Fruit fly (Drosophila melanogaster) whole organism, wandering third instar larva: ENCODE results near the gene Nedd8.

Source experiments
- Abd-B ChIP-seq: fragments of >200 bp; optimal IDR thresholded peaks from 2 replicates; lab custom pipeline; 2017; ENCODE audit warnings: missing biosample characterization, missing genetic modification characterization
- CG32264 ChIP-seq: fragments of 200-800 bp; sonication (Bioruptor generic); optimal IDR thresholded peaks from 2 replicates; lab custom pipeline; 2016; ENCODE audit warnings: missing biosample characterization, missing genetic modification characterization
- CG9705 ChIP-seq: fragments of 200-800 bp; sonication (Bioruptor generic); optimal IDR thresholded peaks from 2 replicates; lab custom pipeline; 2018; ENCODE audit warnings: missing biosample characterization, mild to moderate bottlenecking, missing genetic modification characterization
- CrebA ChIP-seq: fragments of 200-800 bp; sonication (Bioruptor generic); optimal IDR thresholded peaks from 2 replicates; lab custom pipeline; 2016; ENCODE audit warnings: missing biosample characterization, mild to moderate bottlenecking, missing genetic modification characterization, borderline replicate concordance
- Dfd ChIP-seq: fragments of >200 bp; optimal IDR thresholded peaks from 2 replicates; lab custom pipeline; 2017; ENCODE audit warnings: missing biosample characterization, missing genetic modification characterization
- Dif ChIP-seq: fragments of 200-275, 200-300 bp; sonication (Bioruptor generic); optimal IDR thresholded peaks from 2 replicates; lab custom pipeline; 2018; ENCODE audit warnings: missing biosample characterization, missing genetic modification characterization; ENCODE audit not compliant: partially characterized antibody
- GATAd ChIP-seq: sonication (Bioruptor generic); optimal IDR thresholded peaks from 2 replicates; lab custom pipeline; 2016; ENCODE audit warnings: missing biosample characterization, missing genetic modification characterization
- HLH106 ChIP-seq: fragments of 200-800 bp; optimal IDR thresholded peaks from 3 replicates; lab custom pipeline; 2019; ENCODE audit warnings: missing biosample characterization, mild to moderate bottlenecking, missing genetic modification characterization, moderate library complexity
- Hnf4 ChIP-seq: fragments of 200-800 bp; sonication (Bioruptor generic); optimal IDR thresholded peaks from 2 replicates; lab custom pipeline; 2016; ENCODE audit warnings: missing biosample characterization, mild to moderate bottlenecking, missing genetic modification characterization
- Hr78 ChIP-seq: fragments of >200 bp; optimal IDR thresholded peaks from 2 replicates; lab custom pipeline; 2017; ENCODE audit warnings: missing biosample characterization, missing genetic modification characterization
- Hr83 ChIP-seq: fragments of 200-300 bp; sonication (Bioruptor generic); optimal IDR thresholded peaks from 2 replicates; lab custom pipeline; 2016; ENCODE audit warnings: missing biosample characterization, mild to moderate bottlenecking, missing genetic modification characterization, moderate library complexity; ENCODE audit not compliant: poor library complexity, severe bottlenecking
- Jra ChIP-seq: sonication (Bioruptor generic); optimal IDR thresholded peaks from 2 replicates; lab custom pipeline; 2016; ENCODE audit warnings: missing biosample characterization, missing genetic modification characterization
- Myc ChIP-seq: fragments of >200 bp; optimal IDR thresholded peaks from 2 replicates; lab custom pipeline; 2017
- N ChIP-seq: fragments of >200 bp; optimal IDR thresholded peaks from 2 replicates; lab custom pipeline; 2018; ENCODE audit warnings: missing biosample characterization, missing external identifiers, missing genetic modification characterization
- OdsH ChIP-seq: fragments of 200-800 bp; sonication (Bioruptor generic); optimal IDR thresholded peaks from 2 replicates; lab custom pipeline; 2016; ENCODE audit warnings: missing biosample characterization, mild to moderate bottlenecking, missing genetic modification characterization
- Rel ChIP-seq, 2 experiments: fragments of 200-800 bp; sonication (Bioruptor generic) in 1 of 2; optimal IDR thresholded peaks; 2 replicates in 1 of 2; 3 replicates in 1 of 2; lab custom pipeline; 2016 to 2019; ENCODE audit warnings: mild to moderate bottlenecking in 2 of 2, missing biosample characterization in 2 of 2, missing genetic modification characterization in 2 of 2, moderate library complexity in 1 of 2
- Sp1 ChIP-seq: fragments of 200-800 bp; sonication (Bioruptor generic); optimal IDR thresholded peaks from 3 replicates; lab custom pipeline; 2019; ENCODE audit warnings: missing biosample characterization, mild to moderate bottlenecking, missing genetic modification characterization, moderate library complexity
- br ChIP-seq: fragments of 200-800 bp; sonication (Bioruptor generic); optimal IDR thresholded peaks from 2 replicates; lab custom pipeline; 2016; ENCODE audit warnings: missing biosample characterization, missing genetic modification characterization
- brk ChIP-seq: fragments of 200-800 bp; sonication (Bioruptor generic); optimal IDR thresholded peaks from 2 replicates; lab custom pipeline; 2016; ENCODE audit warnings: missing biosample characterization, mild to moderate bottlenecking, missing genetic modification characterization
- dl ChIP-seq, 2 experiments: fragments of 175-275, 200-275 bp in 1 of 2; fragments of 200-275 bp in 1 of 2; sonication (Bioruptor generic); optimal IDR thresholded peaks; lab custom pipeline; 2018; ENCODE audit warnings: mild to moderate bottlenecking in 2 of 2, missing biosample characterization in 2 of 2, missing genetic modification characterization in 2 of 2, moderate library complexity in 2 of 2; ENCODE audit not compliant: partially characterized antibody in 2 of 2, insufficient read depth in 1 of 2
- dmrt93B ChIP-seq: fragments of 200-800 bp; sonication (Bioruptor generic); optimal IDR thresholded peaks from 2 replicates; lab custom pipeline; 2018; ENCODE audit warnings: missing biosample characterization, mild to moderate bottlenecking, missing genetic modification characterization
- dsf ChIP-seq: sonication (Bioruptor generic); optimal IDR thresholded peaks from 2 replicates; lab custom pipeline; 2016; ENCODE audit warnings: missing biosample characterization, missing genetic modification characterization, borderline replicate concordance
- ey ChIP-seq: fragments of 200-800 bp; sonication (Bioruptor generic); optimal IDR thresholded peaks from 2 replicates; lab custom pipeline; 2016; ENCODE audit warnings: missing biosample characterization, missing genetic modification characterization
- foxo ChIP-seq, 2 experiments: fragments of 200-800 bp; sonication (Bioruptor generic); optimal IDR thresholded peaks; 2 replicates in 1 of 2; 3 replicates in 1 of 2; lab custom pipeline; 2016 to 2017; ENCODE audit warnings: missing biosample characterization in 2 of 2, missing genetic modification characterization in 2 of 2
- fru ChIP-seq: fragments of 200-800 bp; sonication (Bioruptor generic); optimal IDR thresholded peaks from 3 replicates; lab custom pipeline; 2016; ENCODE audit warnings: missing biosample characterization, mild to moderate bottlenecking, missing genetic modification characterization
- h ChIP-seq: fragments of 200-800 bp; sonication (Bioruptor generic); optimal IDR thresholded peaks from 3 replicates; lab custom pipeline; 2016; ENCODE audit warnings: missing biosample characterization, mild to moderate bottlenecking, missing genetic modification characterization
- lola ChIP-seq: fragments of >200 bp; optimal IDR thresholded peaks from 2 replicates; lab custom pipeline; 2017; ENCODE audit warnings: missing biosample characterization, missing genetic modification characterization
- psq ChIP-seq: fragments of 200-800 bp; sonication (Bioruptor generic); optimal IDR thresholded peaks from 3 replicates; lab custom pipeline; 2017; ENCODE audit warnings: missing biosample characterization, mild to moderate bottlenecking, missing genetic modification characterization, moderate library complexity
- rgr ChIP-seq: fragments of 200-800 bp; sonication (Bioruptor generic); optimal IDR thresholded peaks from 3 replicates; lab custom pipeline; 2016; ENCODE audit warnings: missing biosample characterization, mild to moderate bottlenecking, missing genetic modification characterization
- sage ChIP-seq: fragments of 200-800 bp; sonication (Bioruptor generic); optimal IDR thresholded peaks from 2 replicates; lab custom pipeline; 2016; ENCODE audit warnings: missing biosample characterization, mild to moderate bottlenecking, missing genetic modification characterization
- sv ChIP-seq: fragments of 200-800 bp; sonication (Bioruptor generic); optimal IDR thresholded peaks from 3 replicates; lab custom pipeline; 2016; ENCODE audit warnings: missing biosample characterization, missing genetic modification characterization
- tai ChIP-seq: sonication (Bioruptor generic); optimal IDR thresholded peaks from 2 replicates; lab custom pipeline; 2016; ENCODE audit warnings: missing biosample characterization, missing genetic modification characterization
- usp ChIP-seq: fragments of >200 bp; optimal IDR thresholded peaks from 2 replicates; lab custom pipeline; 2017; ENCODE audit warnings: missing biosample characterization, missing genetic modification characterization
- woc ChIP-seq: sonication (Bioruptor generic); optimal IDR thresholded peaks from 2 replicates; lab custom pipeline; 2016; ENCODE audit warnings: missing biosample characterization, mild to moderate bottlenecking, missing genetic modification characterization

Nedd8 gene

dm6 chr2L:18955666-18956065 lies 4.0 kb upstream of the Nedd8 start:
- no peak for TF ChIP-seq tai (GFP tag; lab: Kevin White, UChicago)
- TF ChIP-seq Myc (lab: Kevin White, UChicago), result no peak
- no peak for TF ChIP-seq dsf (GFP tag; lab: Kevin White, UChicago)
- TF ChIP-seq Dfd (GFP tag; lab: Kevin White, UChicago), result no peak
- TF ChIP-seq ey (GFP tag; lab: Kevin White, UChicago), result no peak
- no peak for TF ChIP-seq woc (GFP tag; lab: Kevin White, UChicago)
- no peak for TF ChIP-seq OdsH
- TF ChIP-seq fru (GFP tag; lab: Kevin White, UChicago), result no peak
- TF ChIP-seq br, result no peak
- no peak for TF ChIP-seq CrebA (GFP tag; lab: Kevin White, UChicago)
- no peak for TF ChIP-seq N (GFP tag; lab: Kevin White, UChicago)
- no peak for TF ChIP-seq sage
- no peak for TF ChIP-seq HLH106 (tag; lab: Kevin White, UChicago)
- TF ChIP-seq Sp1 (GFP tag; lab: Kevin White, UChicago), result no peak
- TF ChIP-seq brk, result no peak
- TF ChIP-seq rgr (GFP tag; lab: Kevin White, UChicago), result no peak
- no peak for TF ChIP-seq dmrt93B (GFP tag; lab: Kevin White, UChicago)
- no peak for TF ChIP-seq Hr78

dm6 chr2L:18954255-18954715 lies 2.6 kb upstream of the Nedd8 start, which contains the start of gene CG10621:
CG10621 (minus strand) TSS chr2L:18954431.
- no peak for TF ChIP-seq CG32264 (GFP tag; lab: Kevin White, UChicago)
- TF ChIP-seq tai (GFP tag; lab: Kevin White, UChicago), result no peak
- no peak for TF ChIP-seq brk
- TF ChIP-seq GATAd (GFP tag; lab: Kevin White, UChicago), result no peak
- TF ChIP-seq Dif (GFP tag; lab: Kevin White, UChicago), result peak; percentile 18
- TF ChIP-seq sv, result no peak
- TF ChIP-seq Hr83 (GFP tag; lab: Kevin White, UChicago), result peak; percentile 19
- TF ChIP-seq Hnf4 (GFP tag; lab: Kevin White, UChicago), result peak; percentile 65
- TF ChIP-seq br, result peak; percentile 65
- TF ChIP-seq Rel (GFP tag; optimal IDR thresholded peaks at IDR 0.05; lab: Kevin White, UChicago), result peak; percentile 37
- TF ChIP-seq Rel (tag; optimal IDR thresholded peaks at IDR 0.05; lab: Kevin White, UChicago), result peak; percentile 68
- TF ChIP-seq dl (GFP tag; optimal IDR thresholded peaks at IDR 0.05; lab: Kevin White, UChicago; ENCODE audit: insufficient read depth in 1 of 2, partially characterized antibody in 2 of 2), result no peak
- TF ChIP-seq woc (GFP tag; lab: Kevin White, UChicago), result no peak
- TF ChIP-seq lola (GFP tag; lab: Kevin White, UChicago), result no peak
- no peak for TF ChIP-seq Sp1 (GFP tag; lab: Kevin White, UChicago)
- no peak for TF ChIP-seq Abd-B (GFP tag; lab: Kevin White, UChicago)
- TF ChIP-seq HLH106 (tag; lab: Kevin White, UChicago), result no peak
- TF ChIP-seq h, result peak; percentile 34
- no peak for TF ChIP-seq psq
- TF ChIP-seq Jra (GFP tag; lab: Kevin White, UChicago), result no peak
- peak; percentile 18 for TF ChIP-seq sage
- no peak for TF ChIP-seq Hr78
- no peak for TF ChIP-seq CG9705 (GFP tag; lab: Kevin White, UChicago)
- no peak for TF ChIP-seq usp (GFP tag; lab: Kevin White, UChicago)
- TF ChIP-seq dsf (GFP tag; lab: Kevin White, UChicago), result no peak
- TF ChIP-seq, all 38 proteins: peak for 7

DNA sequence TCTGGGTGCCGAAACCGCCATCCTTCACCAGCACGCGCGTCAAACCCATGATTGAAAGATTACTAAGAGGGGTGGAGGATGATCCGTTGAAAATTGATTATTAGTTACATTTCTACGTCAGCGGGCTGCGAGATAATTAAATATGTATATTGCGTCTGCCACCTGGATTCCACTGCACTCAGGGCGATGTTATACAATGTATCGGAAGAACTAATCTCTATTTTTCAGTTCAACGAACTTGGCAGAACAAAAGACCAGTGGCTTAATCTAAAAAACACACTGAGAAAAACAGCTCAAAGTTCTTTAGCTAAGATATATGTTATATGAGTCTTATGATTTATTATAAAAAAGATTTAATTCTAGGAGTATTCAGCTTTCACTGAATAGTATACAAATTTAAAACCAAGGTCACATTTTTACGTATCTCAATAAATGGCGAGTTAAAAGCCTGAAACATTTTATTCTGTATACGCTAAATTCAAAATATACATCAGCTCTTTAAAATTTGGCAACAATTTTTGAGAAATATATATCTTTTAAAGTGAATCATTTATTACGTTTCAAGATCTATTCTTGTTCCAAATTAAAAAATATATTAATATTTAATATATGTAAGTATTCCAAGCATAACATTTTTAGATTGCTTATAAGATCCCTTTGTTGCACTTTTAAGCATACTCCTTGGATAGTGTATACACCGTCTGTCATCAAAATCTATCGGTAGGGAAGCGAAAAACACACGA lies 2.0 kb upstream of the Nedd8 start:
- TF ChIP-seq OdsH (peak; percentile 31), brk (no peak), fru (GFP tag; lab: Kevin White, UChicago) (peak; percentile 10), CG32264 (GFP tag; lab: Kevin White, UChicago) (no peak), psq (peak; percentile 27), N (GFP tag; lab: Kevin White, UChicago) (no peak), GATAd (GFP tag; lab: Kevin White, UChicago) (no peak), rgr (GFP tag; lab: Kevin White, UChicago) (peak; percentile 1), foxo (GFP tag; optimal IDR thresholded peaks at IDR 0.05; lab: Kevin White, UChicago) (peak in 1 of 2 experiments; percentile 38), HLH106 (tag; lab: Kevin White, UChicago) (peak; percentile 46), lola (GFP tag; lab: Kevin White, UChicago) (no peak), Jra (GFP tag; lab: Kevin White, UChicago) (no peak), Sp1 (GFP tag; lab: Kevin White, UChicago) (peak; percentile 21), Dif (GFP tag; lab: Kevin White, UChicago) (no peak), h (no peak)
